Worm (Caenorhabditis elegans) whole organism, L1 larva: ENCODE data around the gene glt-5.

Experiments
- C04F5.9 ChIP-seq: sonication (generic microtip); optimal IDR thresholded peaks from 2 replicates; lab custom pipeline; 2016; ENCODE audit warnings: missing genetic modification characterization, missing compliant biosample characterization
- C16A3.4 ChIP-seq: fragments of 150-350 bp; optimal IDR thresholded peaks from 2 replicates; lab custom pipeline; 2014; ENCODE audit warnings: missing biosample characterization, missing genetic modification characterization
- F16B12.6 ChIP-seq: fragments of 150-350 bp; optimal IDR thresholded peaks from 2 replicates; lab custom pipeline; 2014; ENCODE audit warnings: missing biosample characterization, missing genetic modification characterization
- alr-1 ChIP-seq: fragments of 200-800 bp; sonication (Bioruptor generic); optimal IDR thresholded peaks from 2 replicates; lab custom pipeline; 2018; ENCODE audit warnings: borderline replicate concordance, mild to moderate bottlenecking, missing genetic modification characterization, missing compliant biosample characterization
- aly-2 ChIP-seq: fragments of 150-350 bp; optimal IDR thresholded peaks from 2 replicates; lab custom pipeline; 2014; ENCODE audit warnings: missing biosample characterization, missing genetic modification characterization
- ama-1 ChIP-seq: fragments of 150-350 bp; optimal IDR thresholded peaks from 2 replicates; lab custom pipeline; 2014
- ceh-63 ChIP-seq: fragments of 200-800 bp; sonication (Bioruptor generic); optimal IDR thresholded peaks from 2 replicates; lab custom pipeline; 2018; ENCODE audit warnings: mild to moderate bottlenecking, missing genetic modification characterization, missing compliant biosample characterization
- ceh-8 ChIP-seq: fragments of 200-800 bp; sonication (Bioruptor generic); optimal IDR thresholded peaks from 2 replicates; lab custom pipeline; 2018; ENCODE audit warnings: mild to moderate bottlenecking, missing genetic modification characterization, moderate library complexity, missing compliant biosample characterization
- ceh-88 ChIP-seq: fragments of 200-800 bp; sonication (Bioruptor generic); IDR thresholded peaks from 2 replicates; pipeline ENCODE4 v1.3.6; 2022; ENCODE audit warnings: missing genetic modification characterization, missing compliant biosample characterization
- ceh-90 ChIP-seq: sonication (generic microtip); optimal IDR thresholded peaks from 2 replicates; lab custom pipeline; 2016; ENCODE audit warnings: missing genetic modification characterization, missing compliant biosample characterization
- dpl-1 ChIP-seq, 3 experiments: fragments of 150-350 bp in 2 of 3; sonication (generic microtip) in 1 of 3; optimal IDR thresholded peaks; 2 replicates each; lab custom pipeline; 2014 to 2017; ENCODE audit warnings: missing biosample characterization in 3 of 3, missing genetic modification characterization in 3 of 3, missing genetic modification reagents in 3 of 3
- dsc-1 ChIP-seq: sonication (generic microtip); optimal IDR thresholded peaks from 2 replicates; lab custom pipeline; 2016; ENCODE audit warnings: mild to moderate bottlenecking, missing genetic modification characterization, missing compliant biosample characterization
- efl-3 ChIP-seq: fragments of 200-800 bp; sonication (Bioruptor generic); optimal IDR thresholded peaks from 2 replicates; lab custom pipeline; 2018; ENCODE audit warnings: mild to moderate bottlenecking, missing genetic modification characterization, missing compliant biosample characterization
- egl-13 ChIP-seq: sonication (generic microtip); optimal IDR thresholded peaks from 2 replicates; lab custom pipeline; 2016; ENCODE audit warnings: missing genotype, missing genetic modification reagents, missing genetic modification characterization, missing compliant biosample characterization
- egl-27 ChIP-seq, 2 experiments: fragments of 150-350 bp in 1 of 2; sonication (generic microtip); optimal IDR thresholded peaks; 3 replicates each; lab custom pipeline; 2017 to 2018; ENCODE audit warnings: missing biosample characterization in 2 of 2, missing genetic modification characterization in 2 of 2, missing genetic modification reagents in 2 of 2
- elt-2 ChIP-seq: sonication (generic microtip); optimal IDR thresholded peaks from 2 replicates; lab custom pipeline; 2016; ENCODE audit warnings: missing genetic modification characterization, mild to moderate bottlenecking, inconsistent platforms, missing compliant biosample characterization, missing genetic modification reagents
- elt-3 ChIP-seq, 6 experiments: fragments of 150-350 bp in 1 of 6; sonication (generic microtip); optimal IDR thresholded peaks; 2 replicates each; lab custom pipeline; 2017 to 2018; ENCODE audit warnings: missing biosample characterization in 6 of 6, missing genetic modification characterization in 6 of 6, inconsistent platforms in 1 of 6
- ets-5 ChIP-seq: fragments of 200-800 bp; sonication (Bioruptor generic); IDR thresholded peaks from 2 replicates; pipeline ENCODE4 v1.3.6; 2022; ENCODE audit warnings: missing genetic modification characterization, missing compliant biosample characterization
- fkh-10 ChIP-seq: sonication (generic microtip); optimal IDR thresholded peaks from 2 replicates; lab custom pipeline; 2017; ENCODE audit warnings: missing biosample characterization, missing genetic modification reagents, missing genetic modification characterization
- fkh-4 ChIP-seq: sonication (generic microtip); optimal IDR thresholded peaks from 2 replicates; lab custom pipeline; 2016; ENCODE audit warnings: missing compliant biosample characterization, missing genetic modification characterization, borderline replicate concordance
- fkh-8 ChIP-seq: sonication (generic microtip); optimal IDR thresholded peaks from 2 replicates; lab custom pipeline; 2016; ENCODE audit warnings: mild to moderate bottlenecking, missing genetic modification characterization, missing compliant biosample characterization
- fos-1 ChIP-seq: fragments of 150-350 bp; optimal IDR thresholded peaks from 2 replicates; lab custom pipeline; 2014; ENCODE audit warnings: missing biosample characterization, missing genetic modification characterization
- hlh-17 ChIP-seq: fragments of 200-800 bp; sonication (Bioruptor generic); optimal IDR thresholded peaks from 2 replicates; lab custom pipeline; 2018; ENCODE audit warnings: missing genetic modification characterization, mild to moderate bottlenecking, missing compliant biosample characterization, moderate library complexity, borderline replicate concordance
- hlh-4 ChIP-seq: sonication (generic microtip); optimal IDR thresholded peaks from 2 replicates; lab custom pipeline; 2016; ENCODE audit warnings: mild to moderate bottlenecking, missing genetic modification characterization, missing compliant biosample characterization
- hpl-2 ChIP-seq: fragments of 150-350 bp; optimal IDR thresholded peaks from 2 replicates; lab custom pipeline; 2014; ENCODE audit warnings: missing biosample characterization, missing genetic modification reagents, missing genetic modification characterization
- irx-1 ChIP-seq: sonication (generic microtip); optimal IDR thresholded peaks from 2 replicates; lab custom pipeline; 2016; ENCODE audit warnings: missing genetic modification characterization, missing compliant biosample characterization
- jun-1 ChIP-seq: fragments of 150-350 bp; optimal IDR thresholded peaks from 2 replicates; lab custom pipeline; 2014; ENCODE audit warnings: missing biosample characterization, missing genetic modification reagents, missing genetic modification characterization
- lin-13 ChIP-seq: fragments of 150-350 bp; optimal IDR thresholded peaks from 2 replicates; lab custom pipeline; 2014; ENCODE audit warnings: missing biosample characterization, missing genetic modification reagents, missing genetic modification characterization
- lin-35 ChIP-seq, 2 experiments: fragments of 150-350 bp; optimal IDR thresholded peaks; 2 replicates each; lab custom pipeline; 2014; ENCODE audit warnings: missing biosample characterization in 2 of 2, missing genetic modification characterization in 2 of 2, missing genetic modification reagents in 2 of 2
- lsy-2 ChIP-seq, 2 experiments: fragments of 150-350 bp; optimal IDR thresholded peaks; 2 replicates each; lab custom pipeline; 2014; ENCODE audit warnings: missing biosample characterization in 2 of 2, missing genetic modification characterization in 2 of 2
- mdl-1 ChIP-seq, 2 experiments: fragments of 150-350 bp; optimal IDR thresholded peaks; 2 replicates each; lab custom pipeline; 2014 to 2017; ENCODE audit warnings: missing biosample characterization in 2 of 2, missing genetic modification characterization in 2 of 2, inconsistent platforms in 1 of 2
- mep-1 ChIP-seq: fragments of 150-350 bp; optimal IDR thresholded peaks from 2 replicates; lab custom pipeline; 2014; ENCODE audit warnings: missing biosample characterization, missing genetic modification characterization
- nhr-11 ChIP-seq: fragments of 150-350 bp; optimal IDR thresholded peaks from 2 replicates; lab custom pipeline; 2014; ENCODE audit warnings: missing biosample characterization, missing genetic modification characterization
- nhr-19 ChIP-seq: fragments of 200-800 bp; sonication (Bioruptor generic); conservative IDR thresholded peaks from 2 replicates; pipeline ENCODE4 v1.3.6; 2022; ENCODE audit warnings: missing genetic modification characterization, missing compliant biosample characterization
- nhr-20 ChIP-seq: sonication (generic microtip); optimal IDR thresholded peaks from 2 replicates; lab custom pipeline; 2016; ENCODE audit warnings: mild to moderate bottlenecking, missing genetic modification characterization, missing compliant biosample characterization
- nhr-237 ChIP-seq: fragments of 150-350 bp; optimal IDR thresholded peaks from 2 replicates; lab custom pipeline; 2014; ENCODE audit warnings: missing biosample characterization, missing genetic modification characterization
- nhr-28 ChIP-seq: fragments of 150-350 bp; optimal IDR thresholded peaks from 2 replicates; lab custom pipeline; 2014; ENCODE audit warnings: missing biosample characterization, missing genetic modification characterization
- nhr-71 ChIP-seq: sonication (generic microtip); optimal IDR thresholded peaks from 2 replicates; lab custom pipeline; 2016; ENCODE audit warnings: mild to moderate bottlenecking, missing genetic modification characterization, moderate library complexity, missing compliant biosample characterization
- nhr-84 ChIP-seq: sonication (generic microtip); optimal IDR thresholded peaks from 2 replicates; lab custom pipeline; 2017; ENCODE audit warnings: missing biosample characterization, missing genetic modification characterization
- nhr-85 ChIP-seq: sonication (generic microtip); peaks from one replicate; lab custom pipeline; 2016; ENCODE audit warnings: missing genetic modification characterization, inconsistent platforms, missing compliant biosample characterization
- pag-3 ChIP-seq: sonication (generic microtip); optimal IDR thresholded peaks from 2 replicates; lab custom pipeline; 2017; ENCODE audit warnings: missing genetic modification characterization, mild to moderate bottlenecking, missing compliant biosample characterization, antibody characterized with exemption, borderline replicate concordance; ENCODE audit not compliant: insufficient read depth
- pax-3 ChIP-seq: fragments of 200-800 bp; sonication (Bioruptor generic); optimal IDR thresholded peaks from 2 replicates; lab custom pipeline; 2018; ENCODE audit warnings: mild to moderate bottlenecking, missing genetic modification characterization, moderate library complexity, missing compliant biosample characterization
- pqm-1 ChIP-seq: sonication (generic microtip); optimal IDR thresholded peaks from 3 replicates; lab custom pipeline; 2017; ENCODE audit warnings: missing biosample characterization, missing genetic modification characterization
- rnt-1 ChIP-seq: sonication (generic microtip); optimal IDR thresholded peaks from 2 replicates; lab custom pipeline; 2016; ENCODE audit warnings: mild to moderate bottlenecking, missing genetic modification characterization, moderate library complexity, missing compliant biosample characterization
- snpc-4 ChIP-seq: fragments of 150-350 bp; optimal IDR thresholded peaks from 2 replicates; lab custom pipeline; 2014; ENCODE audit warnings: missing biosample characterization, missing genetic modification characterization
- sox-4 ChIP-seq: sonication (generic microtip); optimal IDR thresholded peaks from 2 replicates; lab custom pipeline; 2016; ENCODE audit warnings: missing genetic modification characterization, missing compliant biosample characterization
- sup-37 ChIP-seq: fragments of 200-800 bp; sonication (Bioruptor generic); optimal IDR thresholded peaks from 2 replicates; lab custom pipeline; 2018; ENCODE audit warnings: mild to moderate bottlenecking, missing genetic modification characterization, missing compliant biosample characterization
- swsn-7 ChIP-seq: sonication (generic microtip); optimal IDR thresholded peaks from 2 replicates; lab custom pipeline; 2016; ENCODE audit warnings: missing genetic modification characterization, missing compliant biosample characterization
- tbx-2 ChIP-seq: sonication (generic microtip); optimal IDR thresholded peaks from 2 replicates; lab custom pipeline; 2016; ENCODE audit warnings: missing genetic modification characterization, missing compliant biosample characterization
- tlp-1 ChIP-seq: fragments of 150-350 bp; optimal IDR thresholded peaks from 2 replicates; lab custom pipeline; 2014; ENCODE audit warnings: missing biosample characterization, missing genetic modification characterization
- unc-62 ChIP-seq: fragments of 150-350 bp; optimal IDR thresholded peaks from 2 replicates; lab custom pipeline; 2014; ENCODE audit warnings: missing biosample characterization, missing genetic modification reagents, missing genetic modification characterization
- unc-86 ChIP-seq: sonication (generic microtip); optimal IDR thresholded peaks from 2 replicates; lab custom pipeline; 2016; ENCODE audit warnings: missing genetic modification characterization, missing compliant biosample characterization
- unc-98 ChIP-seq: fragments of 200-800 bp; sonication (Bioruptor generic); IDR thresholded peaks from 2 replicates; pipeline ENCODE4 v1.3.6; 2022; ENCODE audit warnings: missing genetic modification characterization, missing compliant biosample characterization
- ztf-4 ChIP-seq: fragments of 150-350 bp; optimal IDR thresholded peaks from 2 replicates; lab custom pipeline; 2014; ENCODE audit warnings: missing biosample characterization, missing genetic modification characterization

Gene glt-5

ce11 chrII:9706207-9706606 lies 2.5 kb downstream of the glt-5 start, which contains the start of gene Y53C12A.3:
TSS of gene Y53C12A.3 (minus strand) at chrII:9706240.
- no peak for TF ChIP-seq nhr-84 (tag; lab: Kevin White, UChicago)
- TF ChIP-seq fos-1 (tag; lab: Kevin White, UChicago), result no peak
- no peak for TF ChIP-seq dsc-1 (tag; lab: Kevin White, UChicago)
- no peak for TF ChIP-seq ztf-4
- no peak for TF ChIP-seq hpl-2 (GFP tag; lab: Kevin White, UChicago)
- no peak for TF ChIP-seq egl-13
- TF ChIP-seq pqm-1 (tag; lab: Kevin White, UChicago), result no peak
- TF ChIP-seq fkh-4 (tag; lab: Kevin White, UChicago), result no peak
- TF ChIP-seq C16A3.4 (tag; lab: Kevin White, UChicago), result peak; percentile 71
- no peak for TF ChIP-seq hlh-17 (GFP tag; lab: Kevin White, UChicago)
- TF ChIP-seq C04F5.9 (tag; lab: Kevin White, UChicago), result no peak
- TF ChIP-seq pag-3 (tag; lab: Kevin White, UChicago), result no peak
- no peak for TF ChIP-seq egl-27 (tag; optimal IDR thresholded peaks at IDR 0.05; lab: Kevin White, UChicago)
- no peak for TF ChIP-seq irx-1
- peak; percentile 47 for TF ChIP-seq nhr-20 (tag; lab: Kevin White, UChicago)
- TF ChIP-seq rnt-1 (tag; lab: Kevin White, UChicago), result no peak
- TF ChIP-seq ceh-63 (GFP tag; lab: Kevin White, UChicago), result no peak
- no peak for TF ChIP-seq aly-2 (tag; lab: Kevin White, UChicago)
- TF ChIP-seq unc-62 (GFP tag; lab: Kevin White, UChicago), result no peak
- TF ChIP-seq tlp-1 (tag; lab: Kevin White, UChicago), result no peak
- TF ChIP-seq nhr-19 (GFP tag; lab: Robert Waterston, UW), result no peak
- peak; percentile 82 to 94 (median 90) for TF ChIP-seq dpl-1 (GFP tag; optimal IDR thresholded peaks at IDR 0.05; lab: Kevin White, UChicago)
- no peak for TF ChIP-seq hlh-4 (tag; lab: Kevin White, UChicago)
- peak; percentile 58 for TF ChIP-seq mep-1
- no peak for TF ChIP-seq ceh-8 (GFP tag; lab: Kevin White, UChicago)
- no peak for TF ChIP-seq ets-5
- TF ChIP-seq nhr-237, result no peak
- no peak for TF ChIP-seq fkh-8 (tag; lab: Kevin White, UChicago)
- TF ChIP-seq tbx-2 (tag; lab: Kevin White, UChicago), result peak; percentile 17
- no peak for TF ChIP-seq sup-37 (GFP tag; lab: Kevin White, UChicago)
- TF ChIP-seq nhr-85 (tag; lab: Kevin White, UChicago), result no peak
- TF ChIP-seq ama-1 (lab: Kevin White, UChicago), result no peak
- no peak for TF ChIP-seq ceh-88 (GFP tag; lab: Robert Waterston, UW)
- no peak for TF ChIP-seq unc-86 (tag; lab: Kevin White, UChicago)
- TF ChIP-seq unc-98, result no peak
- no peak for TF ChIP-seq elt-3 (tag; optimal IDR thresholded peaks at IDR 0.05; lab: Kevin White, UChicago)
- TF ChIP-seq nhr-71 (tag; lab: Kevin White, UChicago), result peak; percentile 44
- no peak for TF ChIP-seq nhr-28 (tag; lab: Kevin White, UChicago)
- TF ChIP-seq ceh-90 (tag; lab: Kevin White, UChicago), result no peak
- TF ChIP-seq pax-3 (tag; lab: Kevin White, UChicago), result no peak
- TF ChIP-seq lin-35 (GFP tag; optimal IDR thresholded peaks at IDR 0.05; lab: Kevin White, UChicago), result peak; percentile 91 to 97
- peak; percentile 35 for TF ChIP-seq F16B12.6 (tag; lab: Kevin White, UChicago)
- no peak for TF ChIP-seq efl-3 (GFP tag; lab: Kevin White, UChicago)
- no peak for TF ChIP-seq lin-13 (GFP tag; lab: Kevin White, UChicago)
- TF ChIP-seq jun-1 (tag; lab: Kevin White, UChicago), result no peak
- no peak for TF ChIP-seq swsn-7
- TF ChIP-seq alr-1, result no peak
- no peak for TF ChIP-seq mdl-1 (tag; optimal IDR thresholded peaks at IDR 0.05; lab: Kevin White, UChicago)
- TF ChIP-seq nhr-11, result no peak
- TF ChIP-seq elt-2 (tag; lab: Kevin White, UChicago), result no peak
- no peak for TF ChIP-seq sox-4 (tag; lab: Kevin White, UChicago)
- no peak for TF ChIP-seq snpc-4 (tag; lab: Kevin White, UChicago)
- no peak for TF ChIP-seq fkh-10 (GFP tag; lab: Kevin White, UChicago)
- TF ChIP-seq lsy-2 (tag; optimal IDR thresholded peaks at IDR 0.05; lab: Kevin White, UChicago), result peak; percentile 50 to 81
